Worm (Caenorhabditis elegans): ENCODE measurements around the gene col-102.

DNA sequence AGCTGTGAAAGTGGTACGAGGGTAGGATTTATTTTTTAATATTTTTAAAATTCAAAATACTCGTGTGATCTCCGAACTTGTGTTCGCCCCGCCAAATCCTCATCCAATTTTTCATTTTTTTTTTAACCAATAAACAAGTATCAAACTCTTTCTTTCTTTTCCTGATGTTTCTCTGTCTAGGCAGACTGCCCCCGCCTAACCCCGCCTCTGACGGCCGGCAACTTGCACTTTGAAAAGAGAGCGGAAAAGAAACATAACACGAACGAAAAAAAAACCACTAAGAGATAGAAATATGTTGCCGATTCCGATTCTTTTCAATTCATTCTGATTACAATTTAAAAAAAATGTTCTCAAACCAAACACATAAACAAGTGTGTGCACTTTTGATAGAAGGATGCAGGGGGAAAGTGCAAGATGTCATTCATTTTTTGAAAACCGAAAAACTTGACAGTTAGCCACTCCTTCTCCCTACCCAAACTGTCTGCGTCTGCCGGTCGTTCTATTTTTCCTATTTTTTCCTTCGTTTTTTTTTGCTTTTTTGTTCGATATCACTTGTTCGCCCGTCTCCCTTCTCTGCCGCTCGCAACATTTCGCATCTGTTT lies 21.8 kb downstream of the col-102 start:
- TF ChIP-seq ztf-11 (tag; optimal IDR thresholded peaks at IDR 0.05) (no peak), ceh-82 (tag; optimal IDR thresholded peaks at IDR 0.05) (no peak), elt-3 (tag; optimal IDR thresholded peaks at IDR 0.05) (no peak), nhr-6 (tag; optimal IDR thresholded peaks at IDR 0.05) (no peak), nhr-25 (tag; optimal IDR thresholded peaks at IDR 0.05) (no peak), nhr-77 (tag; optimal IDR thresholded peaks at IDR 0.05) (no peak), nhr-11 (tag; optimal IDR thresholded peaks at IDR 0.05) (no peak), dmd-4 (tag; optimal IDR thresholded peaks at IDR 0.05) (no peak), lin-11 (tag; optimal IDR thresholded peaks at IDR 0.05) (no peak)

Measured in whole organism, L2 larva.